Fruit fly (Drosophila melanogaster) whole organism: Measurements from ENCODE around the gene sob.

Source experiments
- Dll ChIP-seq: fragments of >200 bp; optimal IDR thresholded peaks from 2 replicates; lab custom pipeline; 2017
- pan ChIP-seq: fragments of >200 bp; optimal IDR thresholded peaks from 2 replicates; lab custom pipeline; 2017
- psq ChIP-seq: fragments of >200 bp; optimal IDR thresholded peaks from 2 replicates; lab custom pipeline; 2017
- usp ChIP-seq: fragments of >200 bp; optimal IDR thresholded peaks from 2 replicates; lab custom pipeline; 2017; ENCODE audit warnings: missing biosample characterization, missing genetic modification characterization, mixed read lengths

DNA sequence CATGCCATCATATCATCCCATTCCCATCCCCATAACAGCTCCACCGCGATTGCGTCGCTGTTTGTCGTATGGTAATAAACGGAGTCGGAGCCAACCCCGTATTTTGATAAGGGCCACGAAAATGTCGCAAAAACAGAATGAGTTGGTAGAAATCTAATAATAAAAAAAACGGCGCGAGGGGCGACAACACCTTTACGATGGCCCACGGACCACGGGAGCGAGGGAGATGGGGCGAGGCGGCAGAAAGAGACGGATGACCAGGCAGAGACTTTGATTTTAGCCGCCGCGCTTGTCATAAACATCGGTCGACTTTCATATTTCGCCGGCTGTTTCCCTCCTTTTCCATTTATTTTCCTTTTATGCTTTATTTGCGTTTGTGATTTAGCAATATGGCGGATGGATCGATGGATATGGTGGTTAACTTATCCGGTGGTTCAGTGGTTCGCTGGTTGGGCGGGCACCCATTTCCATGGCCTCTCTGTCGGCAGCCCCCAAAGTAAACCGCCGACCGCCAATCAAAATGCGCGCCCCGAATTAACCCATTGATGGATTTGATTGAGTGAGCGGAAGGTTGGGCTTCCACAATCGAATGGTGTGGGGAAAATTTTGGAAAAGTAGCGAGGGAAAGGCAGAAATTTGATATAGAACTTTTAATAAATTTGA is 31.3 kb upstream of the sob start:
- TF ChIP-seq usp, result no peak
- no peak for TF ChIP-seq psq (lab: Kevin White, UChicago)
- TF ChIP-seq Dll (lab: Kevin White, UChicago), result no peak
- TF ChIP-seq pan (lab: Kevin White, UChicago), result no peak
